Worm (Caenorhabditis elegans) whole organism, L4 larva: ENCODE results near the gene K02G10.15.

ENCODE experiments used
- F26F4.8 ChIP-seq: fragments of 200-800 bp; sonication (Bioruptor generic); conservative IDR thresholded peaks from 2 replicates; pipeline ENCODE4 v1.3.6; 2022; ENCODE audit warnings: missing genetic modification characterization, missing compliant biosample characterization
- F37D6.2 ChIP-seq: sonication (generic microtip); optimal IDR thresholded peaks from 2 replicates; lab custom pipeline; 2016; ENCODE audit warnings: mild to moderate bottlenecking, missing genetic modification characterization, missing compliant biosample characterization
- F44E2.7 ChIP-seq: fragments of 200-800 bp; sonication (Bioruptor generic); IDR thresholded peaks from 2 replicates; pipeline ENCODE4 v2.1.2; 2022; ENCODE audit warnings: missing genetic modification characterization, missing compliant biosample characterization
- T26A8.4 ChIP-seq: fragments of 200-800 bp; sonication (Bioruptor generic); IDR thresholded peaks from 2 replicates; pipeline ENCODE4 v1.3.6; 2022; ENCODE audit warnings: missing genetic modification characterization, missing compliant biosample characterization
- Y75B8A.6 ChIP-seq: fragments of 200-800 bp; sonication (Bioruptor generic); IDR thresholded peaks from 2 replicates; pipeline ENCODE4 v1.3.6; 2022; ENCODE audit warnings: missing genetic modification reagents, missing genetic modification characterization, missing compliant biosample characterization
- arid-1 ChIP-seq: fragments of 200-800 bp; sonication (Bioruptor generic); conservative IDR thresholded peaks from 2 replicates; pipeline ENCODE4 v1.3.6; 2022; ENCODE audit warnings: missing genetic modification reagents, missing genetic modification characterization, missing compliant biosample characterization
- attf-4 ChIP-seq: sonication (generic microtip); optimal IDR thresholded peaks from 3 replicates; lab custom pipeline; 2017; ENCODE audit warnings: missing biosample characterization, missing genetic modification characterization
- ceh-28 ChIP-seq: fragments of 150-350 bp; optimal IDR thresholded peaks from 2 replicates; lab custom pipeline; 2014; ENCODE audit warnings: missing biosample characterization, missing genetic modification reagents, missing genetic modification characterization
- ceh-62 ChIP-seq: sonication (generic microtip); optimal IDR thresholded peaks from 2 replicates; lab custom pipeline; 2017; ENCODE audit warnings: missing biosample characterization, missing genetic modification characterization
- cey-2 ChIP-seq: sonication (generic microtip); optimal IDR thresholded peaks from 3 replicates; lab custom pipeline; 2017; ENCODE audit warnings: missing genetic modification characterization, mild to moderate bottlenecking, missing compliant biosample characterization, antibody characterized with exemption, borderline replicate concordance; ENCODE audit not compliant: insufficient read depth
- ctbp-1 ChIP-seq: fragments of 200-800 bp; sonication (Bioruptor generic); IDR thresholded peaks from 2 replicates; pipeline ENCODE4 v1.3.6; 2022; ENCODE audit warnings: missing genetic modification reagents, missing genetic modification characterization, missing compliant biosample characterization
- daf-12 ChIP-seq: fragments of 150-350 bp; optimal IDR thresholded peaks from 2 replicates; lab custom pipeline; 2014; ENCODE audit warnings: missing biosample characterization, missing genetic modification reagents, missing genetic modification characterization
- daf-19 ChIP-seq: fragments of 200-800 bp; sonication (Bioruptor generic); conservative IDR thresholded peaks from 2 replicates; pipeline ENCODE4 v1.3.6; 2022; ENCODE audit warnings: missing genetic modification characterization, missing compliant biosample characterization
- dmd-6 ChIP-seq: fragments of 200-800 bp; sonication (Bioruptor generic); IDR thresholded peaks from 2 replicates; pipeline ENCODE4 v1.3.6; 2022; ENCODE audit warnings: missing genetic modification reagents, missing genetic modification characterization, missing compliant biosample characterization
- dve-1 ChIP-seq: sonication (generic microtip); optimal IDR thresholded peaks from 2 replicates; lab custom pipeline; 2017; ENCODE audit warnings: antibody characterized with exemption, mild to moderate bottlenecking, missing genetic modification characterization, missing compliant biosample characterization; ENCODE audit not compliant: insufficient read depth
- fkh-10 ChIP-seq: fragments of 150-350 bp; optimal IDR thresholded peaks from 2 replicates; lab custom pipeline; 2014; ENCODE audit warnings: missing biosample characterization, missing genetic modification reagents, missing genetic modification characterization
- gei-8 ChIP-seq: fragments of 200-800 bp; sonication (Bioruptor generic); optimal IDR thresholded peaks from 2 replicates; lab custom pipeline; 2018; ENCODE audit warnings: mild to moderate bottlenecking, missing genetic modification characterization, missing compliant biosample characterization
- hlh-11 ChIP-seq: fragments of 200-800 bp; sonication (Bioruptor generic); optimal IDR thresholded peaks from 2 replicates; lab custom pipeline; 2018; ENCODE audit warnings: mild to moderate bottlenecking, missing genetic modification characterization, missing compliant biosample characterization
- hlh-30 ChIP-seq: sonication (generic microtip); optimal IDR thresholded peaks from 2 replicates; lab custom pipeline; 2017; ENCODE audit warnings: antibody characterized with exemption, mild to moderate bottlenecking, missing genetic modification characterization, missing compliant biosample characterization; ENCODE audit not compliant: insufficient read depth
- hmg-1.1 ChIP-seq: fragments of 200-800 bp; sonication (Bioruptor generic); IDR thresholded peaks from 2 replicates; pipeline ENCODE4 v1.3.6; 2022; ENCODE audit warnings: missing genetic modification reagents, missing genetic modification characterization, missing compliant biosample characterization
- jun-1 ChIP-seq: fragments of 150-350 bp; optimal IDR thresholded peaks from 2 replicates; lab custom pipeline; 2014; ENCODE audit warnings: missing biosample characterization, missing genetic modification reagents, missing genetic modification characterization
- lin-39 ChIP-seq: fragments of 150-350 bp; optimal IDR thresholded peaks from 2 replicates; lab custom pipeline; 2014; ENCODE audit warnings: missing biosample characterization, missing genetic modification reagents, missing genetic modification characterization
- lsy-2 ChIP-seq, 2 experiments: fragments of 150-350 bp in 1 of 2; sonication (generic microtip) in 1 of 2; optimal IDR thresholded peaks; 2 replicates each; lab custom pipeline; 2014 to 2017; ENCODE audit warnings: missing biosample characterization in 2 of 2, missing genetic modification characterization in 2 of 2
- madf-9 ChIP-seq: fragments of 200-800 bp; sonication (Bioruptor generic); conservative IDR thresholded peaks from 2 replicates; pipeline ENCODE4 v1.3.6; 2022; ENCODE audit warnings: missing genetic modification reagents, missing genetic modification characterization, missing compliant biosample characterization
- mdl-1 ChIP-seq, 2 experiments: fragments of 150-350 bp in 1 of 2; sonication (generic microtip) in 1 of 2; optimal IDR thresholded peaks; 2 replicates each; lab custom pipeline; 2014 to 2017; ENCODE audit warnings: missing biosample characterization in 2 of 2, missing genetic modification characterization in 2 of 2
- mdt-29 ChIP-seq: fragments of 200-800 bp; sonication (Bioruptor generic); IDR thresholded peaks from 2 replicates; pipeline ENCODE4 v1.3.6; 2022; ENCODE audit warnings: missing genetic modification reagents, missing genetic modification characterization, missing compliant biosample characterization
- mep-1 ChIP-seq: fragments of 150-350 bp; sonication (generic microtip); optimal IDR thresholded peaks from 3 replicates; lab custom pipeline; 2014; ENCODE audit warnings: missing biosample characterization, missing genetic modification characterization
- nhr-25 ChIP-seq: sonication (generic microtip); optimal IDR thresholded peaks from 2 replicates; lab custom pipeline; 2017; ENCODE audit warnings: missing genetic modification characterization, mild to moderate bottlenecking, missing compliant biosample characterization, antibody characterized with exemption, moderate library complexity, borderline replicate concordance; ENCODE audit not compliant: insufficient read depth
- nhr-28 ChIP-seq: fragments of 150-350 bp; optimal IDR thresholded peaks from 2 replicates; lab custom pipeline; 2014; ENCODE audit warnings: missing biosample characterization, missing genetic modification characterization
- nhr-48 ChIP-seq: sonication (generic microtip); optimal IDR thresholded peaks from 2 replicates; lab custom pipeline; 2016; ENCODE audit warnings: mild to moderate bottlenecking, missing genetic modification characterization, missing compliant biosample characterization
- nhr-6 ChIP-seq: fragments of 150-350 bp; optimal IDR thresholded peaks from 2 replicates; lab custom pipeline; 2014; ENCODE audit warnings: missing biosample characterization, missing genetic modification characterization
- nhr-77 ChIP-seq: fragments of 150-350 bp; optimal IDR thresholded peaks from 2 replicates; lab custom pipeline; 2014; ENCODE audit warnings: missing biosample characterization, missing genetic modification characterization
- pha-4 ChIP-seq, 2 experiments: fragments of 150-350 bp in 1 of 2; fragments of 200-800 bp in 1 of 2; sonication (Bioruptor generic) in 1 of 2; IDR thresholded peaks in 1 of 2; optimal IDR thresholded peaks in 1 of 2; 2 replicates each; pipeline versions ENCODE4 v1.3.6 to Lab custom; 2014 to 2022; ENCODE audit warnings: missing genetic modification characterization in 2 of 2, missing genetic modification reagents in 2 of 2, missing biosample characterization in 1 of 2, missing compliant biosample characterization in 1 of 2
- php-3 ChIP-seq: fragments of 200-800 bp; sonication (Bioruptor generic); IDR thresholded peaks from 2 replicates; pipeline ENCODE4 v1.3.6; 2022; ENCODE audit warnings: missing genetic modification reagents, missing genetic modification characterization, missing compliant biosample characterization
- pqm-1 ChIP-seq: sonication (generic microtip); optimal IDR thresholded peaks from 2 replicates; lab custom pipeline; 2017; ENCODE audit warnings: missing biosample characterization, missing genetic modification characterization
- rbr-2 ChIP-seq: sonication (generic microtip); optimal IDR thresholded peaks from 2 replicates; lab custom pipeline; 2016; ENCODE audit warnings: missing genotype, missing genetic modification characterization, missing compliant biosample characterization
- saeg-2 ChIP-seq: fragments of 200-800 bp; sonication (Bioruptor generic); IDR thresholded peaks from 2 replicates; pipeline ENCODE4 v1.3.6; 2022; ENCODE audit warnings: missing genetic modification reagents, missing genetic modification characterization, missing compliant biosample characterization
- spr-3 ChIP-seq: fragments of 200-800 bp; sonication (Bioruptor generic); optimal IDR thresholded peaks from 2 replicates; lab custom pipeline; 2018; ENCODE audit warnings: mild to moderate bottlenecking, missing genetic modification characterization, missing compliant biosample characterization
- tra-1 ChIP-seq: fragments of 200-800 bp; sonication (Bioruptor generic); IDR thresholded peaks from 2 replicates; pipeline ENCODE4 v1.3.6; 2022; ENCODE audit warnings: missing genetic modification reagents, missing genetic modification characterization, missing compliant biosample characterization
- unc-130 ChIP-seq: sonication (generic microtip); optimal IDR thresholded peaks from 2 replicates; lab custom pipeline; 2016; ENCODE audit warnings: missing genetic modification reagents, missing genetic modification characterization, missing compliant biosample characterization
- unc-39 ChIP-seq: sonication (generic microtip); optimal IDR thresholded peaks from 2 replicates; lab custom pipeline; 2017; ENCODE audit warnings: missing biosample characterization, missing genetic modification characterization
- zfp-2 ChIP-seq: sonication (generic microtip); optimal IDR thresholded peaks from 2 replicates; lab custom pipeline; 2016; ENCODE audit warnings: mild to moderate bottlenecking, missing genetic modification characterization, missing compliant biosample characterization
- zip-11 ChIP-seq: fragments of 200-800 bp; sonication (Bioruptor generic); IDR thresholded peaks from 2 replicates; pipeline ENCODE4 v1.3.6; 2022; ENCODE audit warnings: missing genetic modification characterization, missing compliant biosample characterization
- zip-2 ChIP-seq: fragments of 150-350 bp; optimal IDR thresholded peaks from 2 replicates; lab custom pipeline; 2014; ENCODE audit warnings: missing biosample characterization, missing genetic modification characterization

The K02G10.15 gene

ce11 chrX:4706755-4707226 lies 24.3 kb upstream of the K02G10.15 start, which contains the start of gene dhhc-10 (continued):
- TF ChIP-seq hlh-11 (tag; lab: Kevin White, UChicago): peak; percentile 84
- peak; percentile 68 for TF ChIP-seq nhr-77 (tag; lab: Kevin White, UChicago)
- TF ChIP-seq zfp-2 (tag; lab: Kevin White, UChicago): no peak
- TF ChIP-seq nhr-6: peak; percentile 79
- TF ChIP-seq mep-1 (tag; lab: Kevin White, UChicago): peak; percentile 67
- TF ChIP-seq daf-19 (GFP tag; lab: Robert Waterston, UW): no peak
- peak in 1 of 2 experiments; percentile 73 for TF ChIP-seq lsy-2 (tag; optimal IDR thresholded peaks at IDR 0.05; lab: Kevin White, UChicago)
- TF ChIP-seq F37D6.2 (tag; lab: Kevin White, UChicago): no peak
- no peak for TF ChIP-seq unc-130 (GFP tag; lab: Kevin White, UChicago)
- TF ChIP-seq zip-11: no peak
- TF ChIP-seq T26A8.4: peak; percentile 30; the same call in 1 of the 2 replicates
- TF ChIP-seq arid-1 (GFP tag; lab: Robert Waterston, UW): no peak
- TF ChIP-seq pqm-1 (tag; lab: Kevin White, UChicago): peak; percentile 84
- TF ChIP-seq php-3 (GFP tag; lab: Robert Waterston, UW): peak; percentile 33; the same call in 1 of the 2 replicates
- peak; percentile 83 for TF ChIP-seq dmd-6
- TF ChIP-seq rbr-2 (tag; lab: Kevin White, UChicago): peak; percentile 24

- TF ChIP-seq tra-1 (GFP tag; lab: Robert Waterston, UW) (no peak), nhr-25 (tag; lab: Kevin White, UChicago) (peak; percentile 29)
These were observed 23.1 kb upstream of the K02G10.15 start for ce11 chrX:4705666-4706065.

ce11 chrX:4704877-4705276 lies 22.4 kb upstream of the K02G10.15 start, which contains the start of gene aqp-8:
TSS of gene aqp-8 (minus strand) at chrX:4704977.
- TF ChIP-seq spr-3 (GFP tag; lab: Kevin White, UChicago) (no peak), hmg-1.1 (GFP tag; lab: Robert Waterston, UW) (no peak), gei-8 (GFP tag; lab: Kevin White, UChicago) (no peak), unc-130 (GFP tag; lab: Kevin White, UChicago) (no peak), lin-39 (tag; lab: Kevin White, UChicago) (no peak)

- TF ChIP-seq madf-9 (GFP tag; lab: Robert Waterston, UW) (no peak), ctbp-1 (GFP tag; lab: Robert Waterston, UW) (no peak), fkh-10 (GFP tag; lab: Kevin White, UChicago) (no peak), ceh-28 (tag; lab: Kevin White, UChicago) (no peak), nhr-28 (tag; lab: Kevin White, UChicago) (peak; percentile 69), saeg-2 (GFP tag; lab: Robert Waterston, UW) (no peak), attf-4 (no peak), F44E2.7 (GFP tag; lab: Robert Waterston, UW) (no peak), nhr-48 (peak; percentile 57), rbr-2 (tag; lab: Kevin White, UChicago) (no peak), hmg-1.1 (GFP tag; lab: Robert Waterston, UW) (no peak), jun-1 (tag; lab: Kevin White, UChicago) (no peak), mdt-29 (no peak), pha-4 (GFP tag; IDR thresholded peaks at IDR 0.05; lab: Robert Waterston, UW) (0 out of 2 replicates have a peak, but pooled peaks have one; percentile 21), pha-4 (tag; optimal IDR thresholded peaks at IDR 0.05; lab: Kevin White, UChicago) (no peak), mdl-1 (tag; optimal IDR thresholded peaks at IDR 0.05; lab: Kevin White, UChicago) (no peak), daf-12 (tag; lab: Kevin White, UChicago) (no peak), zfp-2 (tag; lab: Kevin White, UChicago) (no peak), F26F4.8 (GFP tag; lab: Robert Waterston, UW) (no peak), unc-39 (tag; lab: Kevin White, UChicago) (no peak), lin-39 (tag; lab: Kevin White, UChicago) (no peak), zip-2 (tag; lab: Kevin White, UChicago) (no peak), ceh-62 (tag; lab: Kevin White, UChicago) (no peak), Y75B8A.6 (GFP tag; lab: Robert Waterston, UW) (no peak), dve-1 (tag; lab: Kevin White, UChicago) (peak; percentile 84), hlh-30 (peak; percentile 23), cey-2 (no peak), nhr-77 (tag; lab: Kevin White, UChicago) (peak; percentile 72), pqm-1 (tag; lab: Kevin White, UChicago) (peak; percentile 94)
These were observed 17.6 kb upstream of the K02G10.15 start for ce11 chrX:4700083-4700482.
